Worm (Caenorhabditis elegans) whole organism, L4 larva: ENCODE measurements around the gene F19B10.13.

Experiments used
- F44E2.7 ChIP-seq: fragments of 200-800 bp; sonication (Bioruptor generic); IDR thresholded peaks from 2 replicates; pipeline ENCODE4 v2.1.2; 2022; ENCODE audit warnings: missing genetic modification characterization, missing compliant biosample characterization
- R02D3.7 ChIP-seq: fragments of 150-350 bp; sonication (generic microtip); optimal IDR thresholded peaks from 3 replicates; lab custom pipeline; 2014; ENCODE audit warnings: missing biosample characterization, missing genetic modification characterization
- T20F7.1 ChIP-seq: fragments of 200-800 bp; sonication (Bioruptor generic); optimal IDR thresholded peaks from 2 replicates; lab custom pipeline; 2018; ENCODE audit warnings: mild to moderate bottlenecking, missing genetic modification characterization, missing compliant biosample characterization
- Y105C5A.15 ChIP-seq: fragments of 200-800 bp; sonication (Bioruptor generic); IDR thresholded peaks from 2 replicates; pipeline ENCODE4 v1.3.6; 2022; ENCODE audit warnings: missing genetic modification characterization, missing compliant biosample characterization
- Y48G9A.11 ChIP-seq: fragments of 200-800 bp; sonication (Bioruptor generic); IDR thresholded peaks from 2 replicates; pipeline ENCODE4 v1.3.6; 2022; ENCODE audit warnings: missing genetic modification reagents, missing genetic modification characterization, missing compliant biosample characterization
- aha-1 ChIP-seq: fragments of 150-350 bp; peaks from one replicate; lab custom pipeline; 2014; ENCODE audit warnings: missing biosample characterization, missing genetic modification characterization
- ceh-44 ChIP-seq: fragments of 200-800 bp; sonication (Bioruptor generic); IDR thresholded peaks from 2 replicates; pipeline ENCODE4 v1.3.6; 2022; ENCODE audit warnings: missing genetic modification reagents, missing genetic modification characterization, missing compliant biosample characterization
- cey-2 ChIP-seq: sonication (generic microtip); optimal IDR thresholded peaks from 3 replicates; lab custom pipeline; 2017; ENCODE audit warnings: missing genetic modification characterization, mild to moderate bottlenecking, missing compliant biosample characterization, antibody characterized with exemption, borderline replicate concordance; ENCODE audit not compliant: insufficient read depth
- daf-8 ChIP-seq: fragments of 200-800 bp; sonication (Bioruptor generic); IDR thresholded peaks from 2 replicates; pipeline ENCODE4 v1.3.6; 2022; ENCODE audit warnings: missing genetic modification characterization, missing compliant biosample characterization
- dmd-9 ChIP-seq: fragments of 200-800 bp; sonication (Bioruptor generic); IDR thresholded peaks from 2 replicates; pipeline ENCODE4 v1.3.6; 2022; ENCODE audit warnings: missing genetic modification reagents, missing genetic modification characterization, missing compliant biosample characterization
- egl-43 ChIP-seq: fragments of 200-800 bp; sonication (Bioruptor generic); IDR thresholded peaks from 2 replicates; pipeline ENCODE4 v1.3.6; 2022; ENCODE audit warnings: missing genetic modification reagents, missing genetic modification characterization, missing compliant biosample characterization
- hlh-11 ChIP-seq: fragments of 200-800 bp; sonication (Bioruptor generic); optimal IDR thresholded peaks from 2 replicates; lab custom pipeline; 2018; ENCODE audit warnings: mild to moderate bottlenecking, missing genetic modification characterization, missing compliant biosample characterization
- hmg-1.1 ChIP-seq: fragments of 200-800 bp; sonication (Bioruptor generic); IDR thresholded peaks from 2 replicates; pipeline ENCODE4 v1.3.6; 2022; ENCODE audit warnings: missing genetic modification reagents, missing genetic modification characterization, missing compliant biosample characterization
- lim-7 ChIP-seq: fragments of 200-800 bp; sonication (Bioruptor generic); IDR thresholded peaks from 2 replicates; pipeline ENCODE4 v1.3.6; 2022; ENCODE audit warnings: missing genetic modification characterization, missing compliant biosample characterization
- lsy-2 ChIP-seq, 2 experiments: fragments of 150-350 bp in 1 of 2; sonication (generic microtip) in 1 of 2; optimal IDR thresholded peaks; 2 replicates each; lab custom pipeline; 2014 to 2017; ENCODE audit warnings: missing biosample characterization in 2 of 2, missing genetic modification characterization in 2 of 2
- madf-5 ChIP-seq, 2 experiments: fragments of 200-800 bp; sonication (Bioruptor generic); IDR thresholded peaks; 2 replicates each; pipeline ENCODE4 v1.3.6; 2022; ENCODE audit warnings: missing compliant biosample characterization in 2 of 2, missing genetic modification characterization in 2 of 2
- mep-1 ChIP-seq: fragments of 150-350 bp; sonication (generic microtip); optimal IDR thresholded peaks from 3 replicates; lab custom pipeline; 2014; ENCODE audit warnings: missing biosample characterization, missing genetic modification characterization
- nhr-111 ChIP-seq: fragments of 200-800 bp; sonication (Bioruptor generic); optimal IDR thresholded peaks from 2 replicates; lab custom pipeline; 2018; ENCODE audit warnings: mild to moderate bottlenecking, missing genetic modification characterization, missing compliant biosample characterization
- nhr-25 ChIP-seq: sonication (generic microtip); optimal IDR thresholded peaks from 2 replicates; lab custom pipeline; 2017; ENCODE audit warnings: missing genetic modification characterization, mild to moderate bottlenecking, missing compliant biosample characterization, antibody characterized with exemption, moderate library complexity, borderline replicate concordance; ENCODE audit not compliant: insufficient read depth
- nhr-48 ChIP-seq: sonication (generic microtip); optimal IDR thresholded peaks from 2 replicates; lab custom pipeline; 2016; ENCODE audit warnings: mild to moderate bottlenecking, missing genetic modification characterization, missing compliant biosample characterization
- nhr-6 ChIP-seq: fragments of 150-350 bp; optimal IDR thresholded peaks from 2 replicates; lab custom pipeline; 2014; ENCODE audit warnings: missing biosample characterization, missing genetic modification characterization
- nhr-77 ChIP-seq: fragments of 150-350 bp; optimal IDR thresholded peaks from 2 replicates; lab custom pipeline; 2014; ENCODE audit warnings: missing biosample characterization, missing genetic modification characterization
- php-3 ChIP-seq: fragments of 200-800 bp; sonication (Bioruptor generic); IDR thresholded peaks from 2 replicates; pipeline ENCODE4 v1.3.6; 2022; ENCODE audit warnings: missing genetic modification reagents, missing genetic modification characterization, missing compliant biosample characterization
- rbr-2 ChIP-seq: sonication (generic microtip); optimal IDR thresholded peaks from 2 replicates; lab custom pipeline; 2016; ENCODE audit warnings: missing genotype, missing genetic modification characterization, missing compliant biosample characterization
- unc-130 ChIP-seq: sonication (generic microtip); optimal IDR thresholded peaks from 2 replicates; lab custom pipeline; 2016; ENCODE audit warnings: missing genetic modification reagents, missing genetic modification characterization, missing compliant biosample characterization
- unc-62 ChIP-seq, 3 experiments: fragments of 150-350 bp in 1 of 3; sonication (generic microtip); optimal IDR thresholded peaks in 2 of 3; peaks in 1 of 3; 1 replicate in 1 of 3; 2 replicates in 2 of 3; lab custom pipeline; 2014 to 2017; ENCODE audit warnings: missing biosample characterization in 3 of 3, missing genetic modification characterization in 3 of 3, missing genetic modification reagents in 3 of 3, missing genotype in 1 of 3
- vab-7 ChIP-seq: fragments of 200-800 bp; sonication (Bioruptor generic); IDR thresholded peaks from 2 replicates; pipeline ENCODE4 v1.3.6; 2022; ENCODE audit warnings: missing genetic modification reagents, missing genetic modification characterization, missing compliant biosample characterization
- zfp-3 ChIP-seq: fragments of 200-800 bp; sonication (Bioruptor generic); conservative IDR thresholded peaks from 2 replicates; pipeline ENCODE4 v1.3.6; 2022; ENCODE audit warnings: missing genetic modification reagents, missing genetic modification characterization, missing compliant biosample characterization
- zip-2 ChIP-seq: fragments of 150-350 bp; optimal IDR thresholded peaks from 2 replicates; lab custom pipeline; 2014; ENCODE audit warnings: missing biosample characterization, missing genetic modification characterization

Gene F19B10.13

DNA sequence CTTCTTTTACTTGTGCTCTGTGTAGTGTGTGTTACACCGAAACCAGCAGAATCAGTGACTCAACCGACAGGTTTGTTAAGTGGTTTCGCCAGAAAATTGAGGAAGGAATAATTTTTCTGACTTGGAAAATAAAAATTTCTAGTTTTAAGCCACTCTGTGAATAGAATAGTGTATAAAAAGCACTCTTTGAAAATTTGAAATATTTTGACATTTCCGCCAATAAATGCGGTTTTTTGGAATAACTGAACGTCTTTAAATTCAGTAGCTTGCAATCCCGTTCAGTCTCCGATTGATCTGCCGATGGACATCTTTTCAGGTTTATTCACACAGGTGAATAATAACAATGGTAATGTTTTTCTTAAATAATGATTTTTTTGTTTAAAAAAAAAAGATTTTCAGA is 2.4 kb downstream of the F19B10.13 start, which contains the start of gene F19B10.3 (continued):
- TF ChIP-seq madf-5 (GFP tag; IDR thresholded peaks at IDR 0.05; lab: Robert Waterston, UW) (no peak), T20F7.1 (GFP tag; lab: Kevin White, UChicago) (no peak)
- TF ChIP-seq, all 104 proteins: peak for 0

DNA sequence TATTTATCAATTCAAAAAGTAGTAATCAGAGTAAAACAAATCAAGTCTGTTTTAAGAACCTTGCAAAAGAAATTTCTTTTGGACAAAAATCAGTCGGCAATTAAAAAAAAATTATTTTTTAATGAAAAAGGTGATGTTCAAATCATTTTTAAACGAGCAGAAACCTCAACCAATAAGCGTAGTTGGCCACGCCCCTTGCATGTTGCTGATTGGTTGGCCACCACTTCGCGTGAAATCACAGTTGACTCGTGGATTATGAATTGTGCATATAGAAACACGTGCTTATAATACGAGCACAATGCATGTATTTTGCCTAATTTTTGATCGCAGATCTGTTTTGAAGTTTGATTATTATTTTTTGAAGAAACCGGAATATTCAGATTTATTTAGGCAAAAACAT is 3.1 kb downstream of the F19B10.13 start:
- TF ChIP-seq egl-43 (no peak), unc-62 (GFP tag; optimal IDR thresholded peaks at IDR 0.05 in 1 of 2; lab: Kevin White, UChicago) (no peak), unc-62 (tag; optimal IDR thresholded peaks at IDR 0.05; lab: Kevin White, UChicago) (no peak)
- TF ChIP-seq, all 104 proteins: peak for 0

DNA sequence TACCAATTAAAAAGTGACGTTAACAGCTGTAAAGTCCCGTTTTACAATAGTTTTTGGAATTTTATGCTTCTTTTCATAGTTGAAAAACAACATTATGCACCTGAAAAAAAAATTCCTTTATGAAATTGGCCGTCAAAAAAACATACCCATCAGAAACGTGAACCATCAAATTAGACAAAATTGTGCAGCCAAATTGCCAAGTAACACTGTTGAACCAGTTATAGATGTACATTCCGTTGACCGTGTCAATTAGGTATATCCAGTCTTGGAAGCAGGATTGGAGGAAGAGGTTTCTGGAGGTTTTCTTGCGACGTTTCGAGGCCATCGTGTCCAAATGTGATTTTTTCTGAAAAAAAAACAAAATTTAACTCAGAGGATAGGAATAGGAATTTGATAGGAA is 7.2 kb downstream of the F19B10.13 start, which contains the start of gene srx-97:
Gene srx-97 (minus strand): TSS at position 101 of the 400 bp plus-strand sequence.
- TF ChIP-seq madf-5 (GFP tag; IDR thresholded peaks at IDR 0.05; lab: Robert Waterston, UW) (0 out of 4 replicates have a peak, but pooled peaks of 1 of the 2 experiments have one; percentile 7), nhr-6 (no peak), nhr-111 (no peak), rbr-2 (no peak)

DNA sequence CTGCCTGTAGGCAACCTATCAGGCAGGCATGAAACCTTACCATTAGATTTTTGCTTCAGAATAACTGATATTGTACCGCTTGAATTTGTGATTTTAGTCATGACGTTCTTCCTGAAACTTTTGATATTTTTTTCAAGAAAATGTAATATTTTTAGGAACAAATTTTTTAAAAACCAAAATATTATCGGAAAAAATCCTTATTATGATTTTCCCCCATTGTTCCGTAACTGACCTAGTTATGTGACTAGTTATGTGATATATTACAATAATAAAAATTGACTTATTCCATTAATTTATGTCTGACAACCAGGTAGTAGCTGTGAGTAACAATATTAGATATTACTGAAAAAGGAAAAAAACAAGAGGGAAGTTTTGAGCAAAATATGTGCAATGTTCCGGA is 8.9 kb downstream of the F19B10.13 start, which contains the start of gene srx-98:
Gene srx-98 (minus strand): TSS at position 101 of the 400 bp plus-strand sequence.
- TF ChIP-seq nhr-48 (tag; lab: Kevin White, UChicago) (no peak), zfp-3 (GFP tag; lab: Robert Waterston, UW) (no peak), Y48G9A.11 (GFP tag; lab: Robert Waterston, UW) (no peak), cey-2 (tag; lab: Kevin White, UChicago) (no peak), hlh-11 (no peak), lim-7 (GFP tag; lab: Robert Waterston, UW) (no peak), aha-1 (tag; lab: Kevin White, UChicago) (no peak), hmg-1.1 (no peak), nhr-77 (tag; lab: Kevin White, UChicago) (no peak), lsy-2 (tag; optimal IDR thresholded peaks at IDR 0.05; lab: Kevin White, UChicago) (no peak), zip-2 (tag; lab: Kevin White, UChicago) (no peak)

DNA sequence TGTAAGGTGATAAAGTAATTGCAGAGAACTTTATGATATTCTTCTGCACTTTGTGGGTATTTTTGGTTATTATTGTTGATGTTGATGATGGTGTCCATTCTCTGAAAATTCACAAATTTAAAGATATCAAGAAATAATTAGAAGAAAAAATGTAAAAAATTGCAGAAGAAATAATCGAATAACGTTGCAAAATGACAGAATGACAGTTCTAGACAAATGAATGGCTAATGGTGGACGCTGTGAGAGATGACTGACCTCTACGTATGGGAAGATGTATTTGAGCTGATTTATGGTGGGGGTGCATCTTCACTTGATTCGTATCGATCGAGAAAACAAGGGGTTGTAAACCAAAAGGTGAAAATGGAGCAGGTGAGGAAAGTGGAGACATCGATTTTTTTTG is 11.4 kb downstream of the F19B10.13 start, which contains the start of gene sea-1:
Gene sea-1 (minus strand): TSS at position 101 of the 400 bp plus-strand sequence.
- TF ChIP-seq nhr-25 (tag; lab: Kevin White, UChicago), result no peak
- TF ChIP-seq mep-1 (tag; lab: Kevin White, UChicago), result no peak
- no peak for TF ChIP-seq F44E2.7
- no peak for TF ChIP-seq vab-7 (GFP tag; lab: Robert Waterston, UW)

DNA sequence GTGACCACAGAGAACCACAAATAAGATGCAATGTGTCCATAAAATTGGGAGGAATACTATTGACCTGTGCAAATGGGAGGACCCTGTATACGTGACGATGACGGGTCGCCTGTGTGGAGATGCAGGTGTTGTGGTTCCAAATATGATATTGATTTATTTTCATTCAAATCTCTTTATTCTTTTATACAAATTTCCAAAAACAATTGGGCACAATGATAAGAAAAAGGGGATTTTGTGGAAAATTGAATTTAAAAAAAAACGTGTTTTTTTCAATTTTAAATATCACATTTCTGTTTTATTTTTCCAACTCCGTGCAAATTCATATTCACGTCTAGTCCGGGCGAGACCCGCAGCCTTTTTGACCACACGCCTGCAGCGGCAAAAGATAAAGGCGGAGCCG is 13.1 kb downstream of the F19B10.13 start, which contains the start of gene F19B10.2:
Gene F19B10.2 (plus strand): TSS at position 301 of the 400 bp plus-strand sequence.
- TF ChIP-seq cey-2 (tag; lab: Kevin White, UChicago), result no peak
- no peak for TF ChIP-seq lim-7 (GFP tag; lab: Robert Waterston, UW)
- no peak for TF ChIP-seq dmd-9 (GFP tag; lab: Robert Waterston, UW)
- TF ChIP-seq R02D3.7, result no peak
- TF ChIP-seq Y105C5A.15 (GFP tag; lab: Robert Waterston, UW), result no peak

DNA sequence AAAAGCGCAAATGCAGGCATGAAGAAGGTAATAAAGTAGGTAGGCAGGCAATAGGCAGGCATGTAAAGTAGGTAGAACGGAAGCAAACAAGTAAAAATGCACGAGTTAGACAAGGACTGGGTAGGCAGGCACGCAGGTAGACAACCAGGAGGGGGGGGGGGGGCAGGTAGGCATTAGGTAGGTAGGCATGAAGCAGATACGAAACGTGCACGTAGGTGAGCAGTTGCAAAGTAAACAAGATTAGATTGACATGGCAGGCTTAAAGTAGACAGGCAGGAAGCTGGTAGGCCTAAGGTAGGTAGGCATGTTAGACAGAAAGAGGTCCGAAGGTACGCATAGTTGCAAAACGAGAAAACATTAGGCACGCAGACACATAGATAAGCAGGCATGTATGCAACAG is 16.9 kb downstream of the F19B10.13 start:
- TF ChIP-seq unc-130 (GFP tag; lab: Kevin White, UChicago) (no peak), daf-8 (no peak), unc-62 (GFP tag; optimal IDR thresholded peaks at IDR 0.05 in 1 of 2; lab: Kevin White, UChicago) (peak in 1 of 2 experiments; percentile 92), unc-62 (tag; optimal IDR thresholded peaks at IDR 0.05; lab: Kevin White, UChicago) (no peak), ceh-44 (no peak), php-3 (GFP tag; lab: Robert Waterston, UW) (no peak)
